Worm (Caenorhabditis elegans) whole organism, mixed stage, embryonic: ENCODE results near the gene ife-4.

Experiments
- bed-3 ChIP-seq: fragments of 200-800 bp; sonication (Bioruptor generic); optimal IDR thresholded peaks from 3 replicates; lab custom pipeline; 2018; ENCODE audit warnings: mild to moderate bottlenecking, missing genetic modification characterization, moderate library complexity, missing compliant biosample characterization
- ceh-83 ChIP-seq: fragments of 200-800 bp; sonication (Bioruptor generic); optimal IDR thresholded peaks from 2 replicates; lab custom pipeline; 2018; ENCODE audit warnings: mild to moderate bottlenecking, missing genetic modification characterization, missing compliant biosample characterization
- flh-1 ChIP-seq: fragments of 200-800 bp; sonication (Bioruptor generic); optimal IDR thresholded peaks from 2 replicates; lab custom pipeline; 2018; ENCODE audit warnings: mild to moderate bottlenecking, missing genetic modification characterization, moderate library complexity, missing compliant biosample characterization
- hlh-1 ChIP-seq: fragments of 150-350 bp; optimal IDR thresholded peaks from 2 replicates; lab custom pipeline; 2014; ENCODE audit warnings: missing biosample characterization, missing genetic modification reagents, missing genetic modification characterization
- lin-13 ChIP-seq: fragments of 150-350 bp; optimal IDR thresholded peaks from 2 replicates; lab custom pipeline; 2014; ENCODE audit warnings: missing biosample characterization, missing genetic modification characterization
- lin-32 ChIP-seq: fragments of 200-800 bp; sonication (Bioruptor generic); optimal IDR thresholded peaks from 2 replicates; lab custom pipeline; 2018; ENCODE audit warnings: mild to moderate bottlenecking, missing genetic modification characterization, missing compliant biosample characterization
- mab-5 ChIP-seq: fragments of 150-350 bp; optimal IDR thresholded peaks from 2 replicates; lab custom pipeline; 2014; ENCODE audit warnings: missing biosample characterization, missing genetic modification characterization
- nhr-12 ChIP-seq: fragments of 150-350 bp; optimal IDR thresholded peaks from 2 replicates; lab custom pipeline; 2014; ENCODE audit warnings: missing biosample characterization, missing genetic modification characterization
- nhr-28 ChIP-seq: fragments of 150-350 bp; optimal IDR thresholded peaks from 2 replicates; lab custom pipeline; 2014; ENCODE audit warnings: missing biosample characterization, missing genetic modification characterization
- sem-2 ChIP-seq: fragments of 200-800 bp; sonication (Bioruptor generic); optimal IDR thresholded peaks from 2 replicates; lab custom pipeline; 2018; ENCODE audit warnings: mild to moderate bottlenecking, missing genetic modification characterization, missing compliant biosample characterization
- sptf-1 ChIP-seq: sonication (generic microtip); optimal IDR thresholded peaks from 2 replicates; lab custom pipeline; 2017; ENCODE audit warnings: mild to moderate bottlenecking, missing genetic modification characterization, moderate library complexity, missing compliant biosample characterization

The ife-4 gene

ce11 chrX:1154648-1155047 is 50.6 kb downstream of the ife-4 start, which contains the start of gene R193.1:
R193.1 (plus strand) TSS chrX:1154948.
- TF ChIP-seq hlh-1 (tag; lab: Kevin White, UChicago): no peak
- no peak for TF ChIP-seq sem-2 (GFP tag; lab: Kevin White, UChicago)
- TF ChIP-seq bed-3 (GFP tag; lab: Kevin White, UChicago): no peak
- TF ChIP-seq ceh-83 (GFP tag; lab: Kevin White, UChicago): no peak
- no peak for TF ChIP-seq lin-13 (tag; lab: Kevin White, UChicago)
- TF ChIP-seq nhr-28: no peak
- no peak for TF ChIP-seq sptf-1 (tag; lab: Kevin White, UChicago)
- no peak for TF ChIP-seq flh-1
- no peak for TF ChIP-seq mab-5
- no peak for TF ChIP-seq lin-32 (GFP tag; lab: Kevin White, UChicago)
- no peak for TF ChIP-seq nhr-12
